Worm (Caenorhabditis elegans): ENCODE data around the gene srh-83.

Gene srh-83

DNA sequence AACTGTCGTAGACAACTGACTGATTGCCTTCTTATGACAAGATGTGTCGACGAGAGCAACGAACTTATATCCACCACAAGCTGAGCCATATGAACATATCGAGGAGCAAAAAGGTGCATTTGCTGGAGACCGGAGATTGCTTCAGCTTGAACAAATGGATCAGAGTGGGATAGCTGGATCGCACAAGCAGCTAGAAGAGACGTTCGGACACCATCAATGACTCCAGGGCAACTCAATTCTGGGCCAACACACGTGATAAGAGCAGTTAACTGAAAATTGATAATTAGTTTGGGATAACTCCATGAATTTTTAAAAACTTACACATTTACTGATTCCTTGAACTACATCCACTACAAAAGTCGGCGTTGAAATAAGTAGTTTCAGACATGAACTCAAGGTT lies 44.7 kb downstream of the srh-83 start:
- no peak for TF ChIP-seq ztf-3 (GFP tag; optimal IDR thresholded peaks at IDR 0.05)
- no peak for TF ChIP-seq nfya-1 (tag; optimal IDR thresholded peaks at IDR 0.05; ENCODE audit: borderline replicate concordance, insufficient read depth)
- no peak for TF ChIP-seq let-607 (tag; optimal IDR thresholded peaks at IDR 0.05)
- TF ChIP-seq nhr-90 (tag; optimal IDR thresholded peaks at IDR 0.05), result no peak
- TF ChIP-seq ama-1 (optimal IDR thresholded peaks at IDR 0.05), result no peak
- no peak for TF ChIP-seq ama-1 (GFP tag; optimal IDR thresholded peaks at IDR 0.05)

DNA sequence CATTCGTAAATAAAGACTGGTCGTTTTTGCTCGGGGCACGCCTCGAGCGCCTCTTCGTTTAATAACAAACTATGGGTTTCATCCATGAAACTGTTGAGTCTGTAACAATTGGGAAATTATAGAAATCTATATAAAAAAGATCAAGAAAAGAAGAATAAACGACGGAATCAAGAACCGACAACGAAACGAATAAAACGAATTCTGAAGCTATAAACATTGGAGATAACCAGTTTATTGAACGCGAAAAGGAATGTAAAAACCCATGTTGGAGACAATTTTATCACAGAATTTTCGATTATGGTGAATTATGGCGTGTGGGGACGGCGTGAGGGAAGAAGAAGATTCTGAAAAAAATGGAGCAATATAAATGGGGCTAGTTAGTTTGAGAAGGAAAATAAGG lies 50.5 kb downstream of the srh-83 start, which contains the start of gene soap-1:
Gene soap-1, minus strand, starts transcription at position 101 of the 400 bp plus-strand sequence.
- no peak for TF ChIP-seq dpl-1 (GFP tag; optimal IDR thresholded peaks at IDR 0.05)
- TF ChIP-seq repo-1 (tag; optimal IDR thresholded peaks at IDR 0.05), result no peak
- TF ChIP-seq F10E7.11 (tag; optimal IDR thresholded peaks at IDR 0.05), result no peak
- TF ChIP-seq ets-4 (GFP tag; optimal IDR thresholded peaks at IDR 0.05), result no peak
- no peak for TF ChIP-seq ztf-28 (GFP tag; IDR thresholded peaks at IDR 0.05)
- TF ChIP-seq rcor-1 (GFP tag; IDR thresholded peaks at IDR 0.05), result no peak
- no peak for TF ChIP-seq F55B11.4 (tag; optimal IDR thresholded peaks at IDR 0.05; ENCODE audit: borderline replicate concordance, insufficient read depth)
- TF ChIP-seq athp-1 (tag; optimal IDR thresholded peaks at IDR 0.05), result no peak
- TF ChIP-seq ztf-22 (GFP tag; optimal IDR thresholded peaks at IDR 0.05), result no peak
- no peak for TF ChIP-seq somi-1 (GFP tag; optimal IDR thresholded peaks at IDR 0.05)
- TF ChIP-seq Y67H2A.10 (GFP tag; conservative IDR thresholded peaks at IDR 0.05), result no peak
- no peak for TF ChIP-seq tbp1 (GFP tag; optimal IDR thresholded peaks at IDR 0.05)
- TF ChIP-seq B0261.1 (tag; optimal IDR thresholded peaks at IDR 0.05), result no peak
- TF ChIP-seq ceh-91 (GFP tag; IDR thresholded peaks at IDR 0.05), result no peak
- no peak for TF ChIP-seq nhr-120 (GFP tag; IDR thresholded peaks at IDR 0.05)
- no peak for TF ChIP-seq cebp-1 (GFP tag; IDR thresholded peaks at IDR 0.05)
- no peak for TF ChIP-seq cebp-1 (tag; optimal IDR thresholded peaks at IDR 0.05)
- no peak for TF ChIP-seq nhr-80 (tag; optimal IDR thresholded peaks at IDR 0.05)
- no peak for TF ChIP-seq unc-62 (GFP tag; optimal IDR thresholded peaks at IDR 0.05)
- TF ChIP-seq dpff-1 (tag; optimal IDR thresholded peaks at IDR 0.05), result no peak

Data from whole organism, young adult.